Fruit fly (Drosophila melanogaster) whole organism, prepupa: ENCODE measurements around the gene Calx.

ENCODE experiments used
- CG10631 ChIP-seq: fragments of 200-800 bp; sonication (Bioruptor generic); optimal IDR thresholded peaks from 2 replicates; lab custom pipeline; 2016; ENCODE audit warnings: missing biosample characterization, missing genetic modification characterization
- CG10669 ChIP-seq: fragments of 200-800 bp; sonication (Bioruptor generic); optimal IDR thresholded peaks from 3 replicates; lab custom pipeline; 2018; ENCODE audit warnings: missing biosample characterization, mild to moderate bottlenecking, missing genetic modification characterization, moderate library complexity
- CG11294 ChIP-seq: fragments of 200-800 bp; sonication (Bioruptor generic); IDR thresholded peaks from 2 replicates; pipeline ENCODE4 v1.3.6; 2022; ENCODE audit warnings: missing biosample characterization, missing genetic modification characterization
- CG11762 ChIP-seq: fragments of 200-800 bp; sonication (Bioruptor generic); optimal IDR thresholded peaks from 3 replicates; lab custom pipeline; 2016; ENCODE audit warnings: missing biosample characterization, missing genetic modification characterization; ENCODE audit not compliant: insufficient read depth
- CG11902 ChIP-seq: fragments of 200-800 bp; sonication (Bioruptor generic); optimal IDR thresholded peaks from 3 replicates; lab custom pipeline; 2016; ENCODE audit warnings: missing biosample characterization, missing genetic modification characterization
- CG15336 ChIP-seq: fragments of 200-800 bp; sonication (Bioruptor generic); IDR thresholded peaks from 2 replicates; pipeline ENCODE4 v1.3.6; 2022; ENCODE audit warnings: missing biosample characterization, missing genetic modification characterization
- CG16779 ChIP-seq: fragments of 200-800 bp; sonication (Bioruptor generic); optimal IDR thresholded peaks from 3 replicates; lab custom pipeline; 2017; ENCODE audit warnings: missing biosample characterization, mild to moderate bottlenecking, missing genetic modification characterization
- CG3032 ChIP-seq: fragments of 200-800 bp; optimal IDR thresholded peaks from 2 replicates; lab custom pipeline; 2019; ENCODE audit warnings: missing biosample characterization, mild to moderate bottlenecking, missing genetic modification characterization, moderate library complexity
- CG31627 ChIP-seq: fragments of 200-800 bp; sonication (Bioruptor generic); optimal IDR thresholded peaks from 3 replicates; lab custom pipeline; 2016; ENCODE audit warnings: missing biosample characterization, missing genetic modification characterization
- CG32006 ChIP-seq: fragments of 200-800 bp; sonication (Bioruptor generic); optimal IDR thresholded peaks from 3 replicates; lab custom pipeline; 2017; ENCODE audit warnings: missing biosample characterization, mild to moderate bottlenecking, missing genetic modification characterization
- CG34406 ChIP-seq: fragments of 200-800 bp; sonication (Bioruptor generic); optimal IDR thresholded peaks from 3 replicates; lab custom pipeline; 2016; ENCODE audit warnings: missing biosample characterization, missing genetic modification characterization
- CG3919 ChIP-seq: fragments of 200-800 bp; sonication (Bioruptor generic); optimal IDR thresholded peaks from 3 replicates; lab custom pipeline; 2016; ENCODE audit warnings: missing biosample characterization, missing genetic modification characterization
- CG6276 ChIP-seq: fragments of 200-800 bp; sonication (Bioruptor generic); optimal IDR thresholded peaks from 2 replicates; lab custom pipeline; 2017; ENCODE audit warnings: missing biosample characterization, mild to moderate bottlenecking, missing genetic modification characterization
- CG6792 ChIP-seq: fragments of 200-800 bp; sonication (Bioruptor generic); optimal IDR thresholded peaks from 3 replicates; lab custom pipeline; 2016; ENCODE audit warnings: missing biosample characterization, missing genetic modification characterization
- CG7368 ChIP-seq: fragments of 200-800 bp; sonication (Bioruptor generic); optimal IDR thresholded peaks from 3 replicates; lab custom pipeline; 2016; ENCODE audit warnings: missing biosample characterization, missing genetic modification characterization
- CG8632 ChIP-seq: fragments of 200-800 bp; sonication (Bioruptor generic); optimal IDR thresholded peaks from 3 replicates; lab custom pipeline; 2016; ENCODE audit warnings: missing biosample characterization, missing genetic modification characterization
- Eip75B ChIP-seq: fragments of 200-800 bp; sonication (Bioruptor generic); optimal IDR thresholded peaks from 3 replicates; lab custom pipeline; 2016; ENCODE audit warnings: missing biosample characterization, missing genetic modification characterization
- Eip78C ChIP-seq: fragments of 200-800 bp; sonication (Bioruptor generic); peaks from one replicate; lab custom pipeline; 2016; ENCODE audit warnings: missing biosample characterization, missing genetic modification characterization
- Eip93F ChIP-seq: fragments of 200-800 bp; sonication (Bioruptor generic); optimal IDR thresholded peaks from 2 replicates; lab custom pipeline; 2016; ENCODE audit warnings: missing biosample characterization, mild to moderate bottlenecking, missing genetic modification characterization
- Gug ChIP-seq: fragments of 200-800 bp; sonication (Bioruptor generic); IDR thresholded peaks from 2 replicates; pipeline ENCODE4 v1.3.6; 2022; ENCODE audit warnings: missing biosample characterization, missing genetic modification characterization
- Hr38 ChIP-seq: sonication (Bioruptor generic); optimal IDR thresholded peaks from 2 replicates; lab custom pipeline; 2016; ENCODE audit warnings: missing biosample characterization, missing genetic modification characterization
- Hr39 ChIP-seq: fragments of 200-800 bp; sonication (Bioruptor generic); optimal IDR thresholded peaks from 2 replicates; lab custom pipeline; 2016; ENCODE audit warnings: missing biosample characterization, missing genetic modification characterization
- Hr4 ChIP-seq: fragments of 200-800 bp; sonication (Bioruptor generic); optimal IDR thresholded peaks from 3 replicates; lab custom pipeline; 2016; ENCODE audit warnings: missing biosample characterization, missing genetic modification characterization
- Lpt ChIP-seq: fragments of 200-800 bp; sonication (Bioruptor generic); optimal IDR thresholded peaks from 3 replicates; lab custom pipeline; 2016; ENCODE audit warnings: missing biosample characterization, missing genetic modification characterization
- Met ChIP-seq: fragments of 200-800 bp; sonication (Bioruptor generic); optimal IDR thresholded peaks from 3 replicates; lab custom pipeline; 2016; ENCODE audit warnings: missing biosample characterization, missing genetic modification characterization
- OdsH ChIP-seq: fragments of 200-800 bp; sonication (Bioruptor generic); optimal IDR thresholded peaks from 3 replicates; lab custom pipeline; 2016; ENCODE audit warnings: missing biosample characterization, missing genetic modification characterization
- achi ChIP-seq: fragments of 200-800 bp; sonication (Bioruptor generic); optimal IDR thresholded peaks from 3 replicates; lab custom pipeline; 2016; ENCODE audit warnings: missing biosample characterization, missing genetic modification characterization
- cyc ChIP-seq: fragments of 200-800 bp; sonication (Bioruptor generic); optimal IDR thresholded peaks from 3 replicates; lab custom pipeline; 2016; ENCODE audit warnings: missing biosample characterization, missing genetic modification characterization
- esn ChIP-seq: fragments of 200-800 bp; sonication (Bioruptor generic); optimal IDR thresholded peaks from 2 replicates; lab custom pipeline; 2016; ENCODE audit warnings: missing biosample characterization, mild to moderate bottlenecking, missing genetic modification characterization, moderate library complexity
- fd59A ChIP-seq: fragments of 200-800 bp; sonication (Bioruptor generic); optimal IDR thresholded peaks from 2 replicates; lab custom pipeline; 2017; ENCODE audit warnings: missing biosample characterization, mild to moderate bottlenecking, missing genetic modification characterization, missing genetic modification reagents
- fd85E ChIP-seq: fragments of 200-800 bp; sonication (Bioruptor generic); optimal IDR thresholded peaks from 3 replicates; lab custom pipeline; 2016; ENCODE audit warnings: missing biosample characterization, missing genetic modification characterization
- fkh ChIP-seq: fragments of 200-800 bp; sonication (Bioruptor generic); optimal IDR thresholded peaks from 3 replicates; lab custom pipeline; 2017; ENCODE audit warnings: missing biosample characterization, mild to moderate bottlenecking, missing genetic modification characterization, moderate library complexity
- lz ChIP-seq: fragments of 200-800 bp; sonication (Bioruptor generic); optimal IDR thresholded peaks from 3 replicates; lab custom pipeline; 2016; ENCODE audit warnings: missing biosample characterization, missing genetic modification characterization
- spab ChIP-seq: fragments of 200-800 bp; sonication (Bioruptor generic); optimal IDR thresholded peaks from 2 replicates; lab custom pipeline; 2017; ENCODE audit warnings: missing biosample characterization, mild to moderate bottlenecking, missing genetic modification characterization, missing genetic modification reagents
- ss ChIP-seq, 2 experiments: fragments of 200-800 bp; sonication (Bioruptor generic); optimal IDR thresholded peaks; 2 replicates in 1 of 2; 3 replicates in 1 of 2; lab custom pipeline; 2017 to 2018; ENCODE audit warnings: mild to moderate bottlenecking in 2 of 2, missing biosample characterization in 2 of 2, missing genetic modification characterization in 2 of 2, moderate library complexity in 1 of 2
- svp ChIP-seq: fragments of 200-800 bp; sonication (Bioruptor generic); peaks from one replicate; lab custom pipeline; 2016; ENCODE audit warnings: missing biosample characterization, missing genetic modification characterization
- topi ChIP-seq: fragments of 200-800 bp; sonication (Bioruptor generic); optimal IDR thresholded peaks from 3 replicates; lab custom pipeline; 2016; ENCODE audit warnings: missing biosample characterization, missing genetic modification characterization
- vri ChIP-seq: fragments of 200-800 bp; sonication (Bioruptor generic); optimal IDR thresholded peaks from 3 replicates; lab custom pipeline; 2016; ENCODE audit warnings: missing biosample characterization, mild to moderate bottlenecking, missing genetic modification characterization

Calx gene

DNA sequence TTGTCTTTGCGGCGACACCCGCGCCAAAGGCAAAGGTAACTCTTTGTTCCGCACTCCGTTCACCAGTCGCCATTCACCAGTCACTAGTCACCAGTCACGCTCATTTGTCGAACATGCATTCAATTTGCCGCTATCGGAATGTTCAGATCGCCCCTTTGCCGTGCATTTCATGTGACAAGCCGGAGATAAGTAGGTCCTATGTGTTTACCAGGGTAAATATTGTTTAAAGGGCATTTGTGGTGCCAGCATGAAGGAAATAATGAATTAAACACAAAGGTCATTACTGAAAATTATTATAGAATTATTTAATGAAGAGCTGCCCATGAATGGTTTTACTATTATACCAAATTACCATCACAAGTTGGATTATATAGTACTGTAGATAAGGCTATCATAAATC lies 23.1 kb downstream of the Calx start:
- TF ChIP-seq Eip75B (GFP tag; lab: Kevin White, UChicago): no peak
- peak; percentile 57 for TF ChIP-seq fkh (GFP tag; lab: Kevin White, UChicago)
- TF ChIP-seq svp (GFP tag; lab: Kevin White, UChicago): no peak
- TF ChIP-seq CG7368 (GFP tag; lab: Kevin White, UChicago): no peak
- no peak for TF ChIP-seq CG34406 (GFP tag; lab: Kevin White, UChicago)
- TF ChIP-seq CG6792: no peak
- no peak for TF ChIP-seq OdsH (GFP tag; lab: Kevin White, UChicago)
- no peak for TF ChIP-seq CG3919

DNA sequence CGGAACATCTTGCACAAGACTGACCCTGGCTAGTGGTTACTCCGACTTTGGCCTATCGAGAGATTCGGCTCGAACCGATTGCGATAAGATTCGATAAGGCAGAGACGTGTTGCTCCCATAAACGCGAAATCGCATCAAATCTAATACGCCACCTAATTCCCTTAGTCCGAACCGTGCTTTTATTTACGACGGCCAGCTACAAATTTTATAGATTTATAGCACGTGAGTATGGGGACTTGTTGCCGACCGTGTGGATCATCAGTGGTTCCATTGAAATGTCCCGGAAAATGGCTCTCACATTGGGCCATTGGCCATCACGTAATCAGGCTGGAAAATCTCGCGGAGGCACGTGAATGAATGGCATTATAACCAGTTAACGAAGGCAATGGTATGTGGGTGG lies 29.0 kb downstream of the Calx start, which contains the start of gene Alp5:
TSS of gene Alp5 (minus strand) at position 24 of the 400 bp plus-strand sequence.
- no peak for TF ChIP-seq CG6276 (GFP tag; lab: Kevin White, UChicago)
- no peak for TF ChIP-seq CG31627
- no peak for TF ChIP-seq CG16779 (tag; lab: Kevin White, UChicago)
- TF ChIP-seq CG11762: no peak
- TF ChIP-seq Eip78C (GFP tag; lab: Kevin White, UChicago): no peak
- TF ChIP-seq Gug (GFP tag; lab: Robert Waterston, UW): no peak
- TF ChIP-seq CG11294 (GFP tag; lab: Robert Waterston, UW): no peak

DNA sequence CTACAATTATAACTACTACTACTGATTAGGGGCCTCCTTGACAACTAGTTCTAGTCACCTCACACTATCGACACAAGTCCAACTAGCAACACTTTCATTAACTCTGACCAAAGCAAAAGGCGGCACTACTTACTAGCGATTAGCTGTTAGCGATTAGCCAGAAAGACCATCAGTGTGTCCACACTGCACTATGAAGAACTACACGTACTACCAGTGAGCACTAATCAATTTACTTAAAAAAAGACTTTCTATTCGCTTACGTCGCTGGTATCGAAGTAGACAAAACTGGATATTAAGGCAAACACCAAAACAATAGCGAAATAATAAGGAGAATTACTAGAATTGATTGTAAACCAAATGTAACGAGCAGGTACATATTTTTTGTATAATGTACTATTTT lies 35.8 kb downstream of the Calx start:
- TF ChIP-seq Lpt (GFP tag; lab: Kevin White, UChicago) (no peak), CG3919 (no peak), CG11762 (no peak), spab (GFP tag; lab: Kevin White, UChicago) (no peak), cyc (no peak), Hr38 (GFP tag; lab: Kevin White, UChicago) (no peak), achi (no peak), topi (GFP tag; lab: Kevin White, UChicago) (no peak), Hr4 (no peak), Eip78C (GFP tag; lab: Kevin White, UChicago) (no peak), esn (no peak), vri (GFP tag; lab: Kevin White, UChicago) (no peak), fd85E (GFP tag; lab: Kevin White, UChicago) (no peak), CG31627 (no peak), CG11294 (GFP tag; lab: Robert Waterston, UW) (no peak), Hr39 (GFP tag; lab: Kevin White, UChicago) (no peak), Met (GFP tag; lab: Kevin White, UChicago) (no peak), CG15336 (GFP tag; lab: Robert Waterston, UW) (no peak), CG10669 (GFP tag; lab: Kevin White, UChicago) (no peak), lz (GFP tag; lab: Kevin White, UChicago) (no peak)
- TF ChIP-seq, all 60 proteins: peak for 0

DNA sequence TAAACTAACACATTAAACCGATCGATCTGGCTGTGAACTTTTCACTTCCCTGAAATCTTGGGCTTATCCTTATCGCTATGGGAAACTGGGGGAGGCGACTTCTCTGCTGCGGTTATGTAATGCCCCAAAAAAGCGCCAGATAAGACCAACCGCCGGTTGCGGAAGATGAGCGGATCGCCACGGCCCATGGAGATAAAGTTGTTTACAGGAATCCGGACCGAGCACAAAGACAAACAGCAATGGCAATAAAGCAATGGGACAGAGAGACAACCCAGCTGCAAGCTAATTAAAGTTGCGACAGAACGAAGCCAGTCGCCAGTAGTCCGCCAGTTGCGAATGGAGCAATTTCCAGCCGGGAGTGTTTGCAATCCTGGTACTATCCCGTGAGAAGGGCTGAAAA lies 37.7 kb downstream of the Calx start, which contains the start of gene CG5697:
TSS of gene CG5697 (plus strand) at position 314 of the 400 bp plus-strand sequence.
- TF ChIP-seq ss (GFP tag; optimal IDR thresholded peaks at IDR 0.05; lab: Kevin White, UChicago) (no peak), CG8632 (GFP tag; lab: Kevin White, UChicago) (no peak), fkh (GFP tag; lab: Kevin White, UChicago) (peak; percentile 60), fd85E (GFP tag; lab: Kevin White, UChicago) (no peak), Eip93F (GFP tag; lab: Kevin White, UChicago) (no peak), CG3032 (tag; lab: Kevin White, UChicago) (no peak), Eip78C (GFP tag; lab: Kevin White, UChicago) (peak; percentile 72), Hr4 (no peak), CG16779 (tag; lab: Kevin White, UChicago) (no peak), CG31627 (no peak), CG32006 (GFP tag; lab: Kevin White, UChicago) (no peak), CG34406 (GFP tag; lab: Kevin White, UChicago) (no peak), vri (GFP tag; lab: Kevin White, UChicago) (peak; percentile 93), topi (GFP tag; lab: Kevin White, UChicago) (peak; percentile 13), OdsH (GFP tag; lab: Kevin White, UChicago) (no peak), esn (no peak), Hr38 (GFP tag; lab: Kevin White, UChicago) (no peak), fd59A (no peak), svp (GFP tag; lab: Kevin White, UChicago) (peak; percentile 96), CG11902 (GFP tag; lab: Kevin White, UChicago) (no peak), CG11762 (no peak), CG3919 (peak; percentile 3), CG10631 (GFP tag; lab: Kevin White, UChicago) (no peak)
